Fruit fly (Drosophila melanogaster) whole organism, adult: ENCODE results near the gene Dyro.
A peak's percentile ranks its signal among the peaks of the same experiment; 100 is the strongest.

Experiments
- CG11617 ChIP-seq: fragments of 200-800 bp; sonication (Bioruptor generic); optimal IDR thresholded peaks from 2 replicates; lab custom pipeline; 2017; ENCODE audit warnings: mild to moderate bottlenecking, missing biosample characterization, missing genetic modification reagents, missing genetic modification characterization
- CG12768 ChIP-seq: fragments of 200-800 bp; sonication (Bioruptor generic); optimal IDR thresholded peaks from 2 replicates; lab custom pipeline; 2017; ENCODE audit warnings: missing biosample characterization, missing genetic modification characterization, mild to moderate bottlenecking, moderate library complexity, missing genetic modification reagents
- CG14711 ChIP-seq: fragments of 200-800 bp; sonication (Bioruptor generic); optimal IDR thresholded peaks from 2 replicates; lab custom pipeline; 2018; ENCODE audit warnings: missing biosample characterization, mild to moderate bottlenecking, missing genetic modification characterization, moderate library complexity
- CG1620 ChIP-seq: fragments of 200-800 bp; sonication (Bioruptor generic); optimal IDR thresholded peaks from 2 replicates; lab custom pipeline; 2016; ENCODE audit warnings: missing biosample characterization, missing genetic modification characterization
- CG33017 ChIP-seq: fragments of 200-800 bp; sonication (Bioruptor generic); optimal IDR thresholded peaks from 2 replicates; lab custom pipeline; 2018; ENCODE audit warnings: missing biosample characterization, mild to moderate bottlenecking, missing genetic modification characterization, moderate library complexity
- CG5204 ChIP-seq: fragments of 200-800 bp; sonication (Bioruptor generic); optimal IDR thresholded peaks from 2 replicates; lab custom pipeline; 2016; ENCODE audit warnings: missing biosample characterization, missing genetic modification characterization
- CG7045 ChIP-seq: fragments of 200-800 bp; sonication (Bioruptor generic); optimal IDR thresholded peaks from 2 replicates; lab custom pipeline; 2017; ENCODE audit warnings: missing biosample characterization, mild to moderate bottlenecking, missing genetic modification characterization
- CG7101 ChIP-seq: fragments of 200-800 bp; sonication (Bioruptor generic); optimal IDR thresholded peaks from 2 replicates; lab custom pipeline; 2018; ENCODE audit warnings: missing biosample characterization, mild to moderate bottlenecking, missing genetic modification characterization, moderate library complexity
- Clk ChIP-seq: fragments of 200-800 bp; sonication (Bioruptor generic); optimal IDR thresholded peaks from 2 replicates; lab custom pipeline; 2017; ENCODE audit warnings: missing biosample characterization, missing genetic modification characterization
- Crg-1 ChIP-seq: fragments of 200-800 bp; sonication (Bioruptor generic); optimal IDR thresholded peaks from 2 replicates; lab custom pipeline; 2016; ENCODE audit warnings: missing biosample characterization, missing genetic modification characterization
- Hr96 ChIP-seq: fragments of 200-800 bp; sonication (Bioruptor generic); optimal IDR thresholded peaks from 2 replicates; lab custom pipeline; 2016; ENCODE audit warnings: missing biosample characterization, missing genetic modification characterization
- Mnt ChIP-seq: fragments of 200-800 bp; sonication (Bioruptor generic); optimal IDR thresholded peaks from 2 replicates; lab custom pipeline; 2016; ENCODE audit warnings: missing biosample characterization, mild to moderate bottlenecking, missing genetic modification characterization
- bab1 ChIP-seq: fragments of 200-800 bp; sonication (Bioruptor generic); optimal IDR thresholded peaks from 3 replicates; lab custom pipeline; 2019; ENCODE audit warnings: missing biosample characterization, mild to moderate bottlenecking, missing genetic modification characterization, moderate library complexity
- cic ChIP-seq: fragments of 200-800 bp; sonication (Bioruptor generic); optimal IDR thresholded peaks from 2 replicates; lab custom pipeline; 2017; ENCODE audit warnings: missing biosample characterization, mild to moderate bottlenecking, missing genetic modification characterization, moderate library complexity
- cnc ChIP-seq, 2 experiments: fragments of >200 bp; optimal IDR thresholded peaks; 2 replicates each; lab custom pipeline; 2017
- kay ChIP-seq: fragments of 200-800 bp; sonication (Bioruptor generic); peaks from one replicate; lab custom pipeline; 2016; ENCODE audit warnings: missing biosample characterization, missing genetic modification characterization, borderline replicate concordance
- ovo ChIP-seq: fragments of 200-800 bp; sonication (Bioruptor generic); optimal IDR thresholded peaks from 2 replicates; lab custom pipeline; 2016; ENCODE audit warnings: missing biosample characterization, missing genetic modification characterization
- pad ChIP-seq: fragments of 200-800 bp; sonication (Bioruptor generic); optimal IDR thresholded peaks from 3 replicates; lab custom pipeline; 2017; ENCODE audit warnings: missing biosample characterization, missing genetic modification characterization, mild to moderate bottlenecking, moderate library complexity, missing genetic modification reagents
- tj ChIP-seq: fragments of 200-800 bp; sonication (Bioruptor generic); optimal IDR thresholded peaks from 3 replicates; lab custom pipeline; 2017; ENCODE audit warnings: missing biosample characterization, mild to moderate bottlenecking, missing genetic modification characterization, moderate library complexity
- toe ChIP-seq: fragments of 200-800 bp; sonication (Bioruptor generic); optimal IDR thresholded peaks from 2 replicates; lab custom pipeline; 2016; ENCODE audit warnings: missing biosample characterization, missing genetic modification characterization

Dyro gene

dm6 chr3L:11336094-11336756 lies 40.5 kb upstream of the Dyro start:
- no peak for TF ChIP-seq ovo
- TF ChIP-seq cic (GFP tag; lab: Kevin White, UChicago) = no peak
- no peak for TF ChIP-seq CG12768 (GFP tag; lab: Kevin White, UChicago)
- no peak for TF ChIP-seq pad (GFP tag; lab: Kevin White, UChicago)
- TF ChIP-seq tj (GFP tag; lab: Kevin White, UChicago) = no peak
- no peak for TF ChIP-seq CG33017
- no peak for TF ChIP-seq CG14711
- no peak for TF ChIP-seq Crg-1 (GFP tag; lab: Kevin White, UChicago)
- TF ChIP-seq kay = no peak
- no peak for TF ChIP-seq cnc (optimal IDR thresholded peaks at IDR 0.05; lab: Kevin White, UChicago)

DNA sequence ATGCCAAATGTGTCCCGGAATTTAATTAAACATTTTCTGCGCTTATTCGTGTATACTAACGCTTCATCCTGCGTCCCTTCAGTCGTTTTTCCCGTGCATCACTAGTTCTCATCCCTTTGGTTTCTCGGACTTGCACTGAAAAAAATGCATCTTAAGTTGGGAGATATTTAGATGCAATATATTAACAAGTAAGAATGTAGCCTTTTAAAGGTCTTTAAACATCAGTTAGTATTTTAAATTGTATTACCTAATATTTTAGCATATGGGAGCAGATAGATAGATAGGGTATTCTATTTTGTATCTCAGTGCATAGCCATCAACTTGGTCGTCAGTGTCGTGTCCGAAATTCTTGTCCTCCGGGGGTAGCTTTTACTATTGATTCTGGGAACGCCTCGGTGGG lies 38.3 kb upstream of the Dyro start:
- TF ChIP-seq cic (GFP tag; lab: Kevin White, UChicago) (no peak), pad (GFP tag; lab: Kevin White, UChicago) (no peak), Hr96 (GFP tag; lab: Kevin White, UChicago) (no peak), CG7101 (tag; lab: Kevin White, UChicago) (no peak), kay (no peak), CG14711 (no peak), Crg-1 (GFP tag; lab: Kevin White, UChicago) (no peak), bab1 (no peak), cnc (optimal IDR thresholded peaks at IDR 0.05; lab: Kevin White, UChicago) (no peak), CG7045 (GFP tag; lab: Kevin White, UChicago) (no peak), CG11617 (GFP tag; lab: Kevin White, UChicago) (no peak)

DNA sequence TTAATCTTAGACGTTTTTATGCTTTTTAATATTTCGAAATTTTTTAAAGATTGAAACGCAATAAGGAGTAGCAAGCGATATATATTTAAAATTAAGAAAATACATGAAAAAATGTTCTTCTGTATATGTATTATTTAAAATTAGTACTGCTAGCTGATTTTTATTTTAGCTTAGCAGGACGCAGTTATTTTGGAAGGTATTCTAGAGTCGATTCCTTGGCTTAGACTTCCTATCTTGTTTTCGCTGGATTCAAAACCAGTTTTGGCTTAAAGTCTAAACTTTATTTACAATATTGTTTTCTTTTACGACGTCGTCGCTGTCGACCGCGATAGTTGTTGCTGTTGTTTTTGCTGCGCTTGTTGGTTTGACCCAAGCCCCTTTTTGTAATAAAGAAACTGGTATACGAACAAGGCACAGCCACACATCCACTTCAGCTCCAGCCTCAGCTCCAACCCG lies 33.3 kb upstream of the Dyro start:
- TF ChIP-seq CG7045 (GFP tag; lab: Kevin White, UChicago) = no peak
- no peak for TF ChIP-seq Crg-1 (GFP tag; lab: Kevin White, UChicago)

DNA sequence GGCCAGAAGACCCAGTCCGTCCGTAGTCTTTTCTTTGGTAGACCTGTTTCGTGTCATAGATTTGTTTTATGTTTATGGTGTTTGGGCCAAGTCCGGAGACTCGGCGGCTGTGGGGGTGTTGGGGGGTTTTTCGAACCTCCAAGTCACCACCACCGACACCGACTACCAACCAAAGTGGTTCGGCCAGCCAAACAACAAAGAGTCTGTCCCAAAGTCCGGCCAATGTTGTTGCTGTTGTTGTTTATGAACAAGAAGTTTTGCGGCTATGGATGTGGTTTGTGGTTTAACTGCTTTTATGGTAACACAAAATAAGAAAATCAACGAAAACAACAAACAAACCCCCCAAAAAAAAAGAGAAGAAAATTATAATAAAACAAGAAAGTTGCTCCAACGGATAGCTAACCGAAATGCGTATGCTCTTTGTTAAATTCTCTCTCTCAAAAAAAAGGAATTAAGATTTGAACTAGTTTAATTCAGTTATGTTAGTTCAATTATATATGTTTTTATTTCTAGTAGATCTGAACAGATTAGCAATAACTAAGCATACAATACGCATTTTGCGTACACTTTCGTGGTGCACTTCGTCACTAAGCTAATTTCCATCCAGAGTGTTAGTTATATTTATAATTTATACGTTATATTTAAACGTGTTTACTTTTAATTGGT lies 32.4 kb upstream of the Dyro start:
- TF ChIP-seq Clk (GFP tag; lab: Kevin White, UChicago) (no peak), ovo (no peak), CG5204 (no peak), Hr96 (GFP tag; lab: Kevin White, UChicago) (no peak), bab1 (no peak), tj (GFP tag; lab: Kevin White, UChicago) (no peak), cic (GFP tag; lab: Kevin White, UChicago) (no peak), CG7045 (GFP tag; lab: Kevin White, UChicago) (no peak), kay (no peak), Crg-1 (GFP tag; lab: Kevin White, UChicago) (no peak), CG12768 (GFP tag; lab: Kevin White, UChicago) (no peak), CG11617 (GFP tag; lab: Kevin White, UChicago) (no peak), pad (GFP tag; lab: Kevin White, UChicago) (no peak), Mnt (no peak), CG33017 (no peak), CG14711 (no peak), CG7101 (tag; lab: Kevin White, UChicago) (no peak), CG1620 (GFP tag; lab: Kevin White, UChicago) (no peak)

dm6 chr3L:11325671-11326306 lies 30.1 kb upstream of the Dyro start:
- peak; percentile 42 for TF ChIP-seq CG5204
- peak; percentile 41 for TF ChIP-seq Crg-1 (GFP tag; lab: Kevin White, UChicago)
- no peak for TF ChIP-seq ovo
- TF ChIP-seq cic (GFP tag; lab: Kevin White, UChicago) = no peak
- no peak for TF ChIP-seq cnc (optimal IDR thresholded peaks at IDR 0.05; lab: Kevin White, UChicago)
- TF ChIP-seq CG33017 = no peak
- peak; percentile 79 for TF ChIP-seq tj (GFP tag; lab: Kevin White, UChicago)
- TF ChIP-seq CG11617 (GFP tag; lab: Kevin White, UChicago) = peak; percentile 44
- peak; percentile 32 for TF ChIP-seq CG14711
- TF ChIP-seq Hr96 (GFP tag; lab: Kevin White, UChicago) = peak; percentile 59
- TF ChIP-seq CG7045 (GFP tag; lab: Kevin White, UChicago) = peak; percentile 52
- TF ChIP-seq Mnt = no peak
- peak; percentile 3 for TF ChIP-seq pad (GFP tag; lab: Kevin White, UChicago)
- no peak for TF ChIP-seq Clk (GFP tag; lab: Kevin White, UChicago)
- TF ChIP-seq toe (GFP tag; lab: Kevin White, UChicago) = peak; percentile 22
- no peak for TF ChIP-seq kay
- peak; percentile 57 for TF ChIP-seq CG7101 (tag; lab: Kevin White, UChicago)
- TF ChIP-seq CG1620 (GFP tag; lab: Kevin White, UChicago) = peak; percentile 60
- no peak for TF ChIP-seq CG12768 (GFP tag; lab: Kevin White, UChicago)
- TF ChIP-seq bab1 = peak; percentile 72

dm6 chr3L:11324549-11325015 lies 28.9 kb upstream of the Dyro start:
- TF ChIP-seq CG12768 (GFP tag; lab: Kevin White, UChicago) (no peak), tj (GFP tag; lab: Kevin White, UChicago) (peak; percentile 30)
